Worm (Caenorhabditis elegans) whole organism, late embryonic: ENCODE results near the gene moc-2.

Experiments
- C08G9.2 ChIP-seq: sonication (generic microtip); optimal IDR thresholded peaks from 2 replicates; lab custom pipeline; 2016; ENCODE audit warnings: mild to moderate bottlenecking, missing genetic modification characterization, moderate library complexity, missing compliant biosample characterization
- C38D4.7 ChIP-seq: fragments of 200-800 bp; sonication (Bioruptor generic); optimal IDR thresholded peaks from 2 replicates; lab custom pipeline; 2018; ENCODE audit warnings: mild to moderate bottlenecking, missing genetic modification characterization, moderate library complexity, missing compliant biosample characterization
- K02D7.2 ChIP-seq: sonication (generic microtip); optimal IDR thresholded peaks from 2 replicates; lab custom pipeline; 2017; ENCODE audit warnings: mild to moderate bottlenecking, missing genetic modification characterization, missing compliant biosample characterization
- K09A11.1 ChIP-seq: sonication (generic microtip); optimal IDR thresholded peaks from 2 replicates; lab custom pipeline; 2017; ENCODE audit warnings: antibody characterized with exemption, mild to moderate bottlenecking, missing genetic modification characterization, missing compliant biosample characterization; ENCODE audit not compliant: insufficient read depth
- T23F11.4 ChIP-seq: fragments of 200-800 bp; sonication (Bioruptor generic); optimal IDR thresholded peaks from 2 replicates; lab custom pipeline; 2018; ENCODE audit warnings: mild to moderate bottlenecking, missing genetic modification characterization, missing compliant biosample characterization
- ama-1 ChIP-seq: fragments of 150-350 bp; optimal IDR thresholded peaks from 2 replicates; lab custom pipeline; 2014
- ceh-18 ChIP-seq: sonication (generic microtip); optimal IDR thresholded peaks from 2 replicates; lab custom pipeline; 2016; ENCODE audit warnings: missing genetic modification characterization, missing compliant biosample characterization
- ceh-19 ChIP-seq: fragments of 200-800 bp; sonication (Bioruptor generic); optimal IDR thresholded peaks from 2 replicates; lab custom pipeline; 2018; ENCODE audit warnings: mild to moderate bottlenecking, missing genetic modification characterization, missing compliant biosample characterization
- ceh-2 ChIP-seq: sonication (generic microtip); optimal IDR thresholded peaks from 2 replicates; lab custom pipeline; 2016; ENCODE audit warnings: missing genotype, missing genetic modification characterization, missing compliant biosample characterization
- ceh-22 ChIP-seq: sonication (generic microtip); optimal IDR thresholded peaks from 2 replicates; lab custom pipeline; 2017; ENCODE audit warnings: missing biosample characterization, missing genetic modification characterization
- ceh-31 ChIP-seq: sonication (generic microtip); optimal IDR thresholded peaks from 2 replicates; lab custom pipeline; 2016; ENCODE audit warnings: missing genetic modification characterization, missing compliant biosample characterization
- ceh-48 ChIP-seq: sonication (generic microtip); optimal IDR thresholded peaks from 2 replicates; lab custom pipeline; 2016; ENCODE audit warnings: missing genetic modification characterization, inconsistent platforms, missing compliant biosample characterization
- dmd-4 ChIP-seq: sonication (generic microtip); optimal IDR thresholded peaks from 2 replicates; lab custom pipeline; 2016; ENCODE audit warnings: borderline replicate concordance, missing genetic modification characterization, missing compliant biosample characterization
- elt-2 ChIP-seq: sonication (generic microtip); optimal IDR thresholded peaks from 2 replicates; lab custom pipeline; 2016; ENCODE audit warnings: missing genetic modification reagents, missing genetic modification characterization, missing compliant biosample characterization
- elt-4 ChIP-seq: sonication (generic microtip); optimal IDR thresholded peaks from 2 replicates; lab custom pipeline; 2016; ENCODE audit warnings: missing genetic modification characterization, missing compliant biosample characterization
- ets-4 ChIP-seq: sonication (generic microtip); optimal IDR thresholded peaks from 2 replicates; lab custom pipeline; 2016; ENCODE audit warnings: missing genetic modification characterization, missing compliant biosample characterization
- fkh-10 ChIP-seq: fragments of 150-350 bp; optimal IDR thresholded peaks from 2 replicates; lab custom pipeline; 2014; ENCODE audit warnings: missing biosample characterization, missing genetic modification reagents, missing genetic modification characterization
- gmeb-2 ChIP-seq: sonication (generic microtip); optimal IDR thresholded peaks from 2 replicates; lab custom pipeline; 2016; ENCODE audit warnings: missing genetic modification characterization, inconsistent platforms, missing compliant biosample characterization
- hlh-13 ChIP-seq: fragments of 200-800 bp; sonication (Bioruptor generic); optimal IDR thresholded peaks from 2 replicates; lab custom pipeline; 2018; ENCODE audit warnings: mild to moderate bottlenecking, missing genetic modification characterization, missing compliant biosample characterization
- hlh-15 ChIP-seq: sonication (generic microtip); optimal IDR thresholded peaks from 2 replicates; lab custom pipeline; 2016; ENCODE audit warnings: missing genetic modification characterization, missing compliant biosample characterization
- hlh-6 ChIP-seq: sonication (generic microtip); optimal IDR thresholded peaks from 2 replicates; lab custom pipeline; 2016; ENCODE audit warnings: missing genotype, missing genetic modification characterization, missing compliant biosample characterization
- hlh-8 ChIP-seq: sonication (generic microtip); optimal IDR thresholded peaks from 2 replicates; lab custom pipeline; 2016; ENCODE audit warnings: missing genotype, missing genetic modification characterization, missing compliant biosample characterization
- nfya-1 ChIP-seq: sonication (generic microtip); optimal IDR thresholded peaks from 2 replicates; lab custom pipeline; 2017; ENCODE audit warnings: missing genetic modification characterization, mild to moderate bottlenecking, missing compliant biosample characterization, antibody characterized with exemption, moderate library complexity
- nhr-11 ChIP-seq: fragments of 150-350 bp; optimal IDR thresholded peaks from 2 replicates; lab custom pipeline; 2014; ENCODE audit warnings: missing biosample characterization, missing genetic modification characterization
- nhr-232 ChIP-seq: sonication (generic microtip); optimal IDR thresholded peaks from 2 replicates; lab custom pipeline; 2016; ENCODE audit warnings: missing genetic modification characterization, missing compliant biosample characterization
- odd-2 ChIP-seq: sonication (generic microtip); optimal IDR thresholded peaks from 2 replicates; lab custom pipeline; 2017; ENCODE audit warnings: antibody characterized with exemption, mild to moderate bottlenecking, missing genetic modification characterization, missing compliant biosample characterization
- pha-2 ChIP-seq: sonication (generic microtip); optimal IDR thresholded peaks from 2 replicates; lab custom pipeline; 2017; ENCODE audit warnings: mild to moderate bottlenecking, missing genetic modification characterization, missing compliant biosample characterization
- pha-4 ChIP-seq: fragments of 150-350 bp; optimal IDR thresholded peaks from 2 replicates; lab custom pipeline; 2018; ENCODE audit warnings: missing biosample characterization, missing genetic modification reagents, missing genetic modification characterization
- pqm-1 ChIP-seq: sonication (generic microtip); optimal IDR thresholded peaks from 2 replicates; lab custom pipeline; 2016; ENCODE audit warnings: missing genetic modification characterization, missing compliant biosample characterization
- ref-2 ChIP-seq: sonication (generic microtip); optimal IDR thresholded peaks from 2 replicates; lab custom pipeline; 2016; ENCODE audit warnings: missing genetic modification characterization, missing compliant biosample characterization
- sox-2 ChIP-seq: fragments of 200-800 bp; sonication (Bioruptor generic); IDR thresholded peaks from 2 replicates; pipeline ENCODE4 v1.3.6; 2022; ENCODE audit warnings: missing genetic modification reagents, missing genetic modification characterization, missing compliant biosample characterization
- tbx-2 ChIP-seq: sonication (generic microtip); optimal IDR thresholded peaks from 2 replicates; lab custom pipeline; 2016; ENCODE audit warnings: missing genetic modification characterization, missing compliant biosample characterization
- tbx-7 ChIP-seq: sonication (generic microtip); optimal IDR thresholded peaks from 2 replicates; lab custom pipeline; 2016; ENCODE audit warnings: missing genotype, missing genetic modification characterization, missing compliant biosample characterization
- ttx-3 ChIP-seq: sonication (generic microtip); optimal IDR thresholded peaks from 2 replicates; lab custom pipeline; 2016; ENCODE audit warnings: missing genetic modification reagents, missing genetic modification characterization, missing compliant biosample characterization
- unc-3 ChIP-seq, 2 experiments: fragments of 200-800 bp in 1 of 2; sonication (Bioruptor generic) in 1 of 2; sonication (generic microtip) in 1 of 2; conservative IDR thresholded peaks in 1 of 2; optimal IDR thresholded peaks in 1 of 2; 2 replicates each; pipeline versions ENCODE4 v1.3.6 to Lab custom; 2016 to 2022; ENCODE audit warnings: missing compliant biosample characterization in 2 of 2, missing genetic modification characterization in 2 of 2, missing genetic modification reagents in 1 of 2
- unc-42 ChIP-seq: sonication (generic microtip); optimal IDR thresholded peaks from 2 replicates; lab custom pipeline; 2016; ENCODE audit warnings: missing genotype, missing genetic modification characterization, missing compliant biosample characterization
- zip-5 ChIP-seq: sonication (generic microtip); optimal IDR thresholded peaks from 2 replicates; lab custom pipeline; 2016; ENCODE audit warnings: missing genetic modification characterization, missing compliant biosample characterization

moc-2 gene

ce11 chrV:6538323-6538722 lies 34.3 kb upstream of the moc-2 start (continued):
- TF ChIP-seq ceh-18 (tag; lab: Kevin White, UChicago) (peak; percentile 45), hlh-13 (GFP tag; lab: Kevin White, UChicago) (no peak), odd-2 (tag; lab: Kevin White, UChicago) (no peak), elt-4 (tag; lab: Kevin White, UChicago) (no peak), tbx-2 (no peak), ttx-3 (tag; lab: Kevin White, UChicago) (no peak), sox-2 (GFP tag; lab: Robert Waterston, UW) (no peak), pha-2 (tag; lab: Kevin White, UChicago) (no peak), pha-4 (no peak), nfya-1 (tag; lab: Kevin White, UChicago) (peak; percentile 13), ceh-31 (peak; percentile 32), tbx-7 (tag; lab: Kevin White, UChicago) (no peak), hlh-15 (tag; lab: Kevin White, UChicago) (no peak), unc-42 (tag; lab: Kevin White, UChicago) (peak; percentile 32), C08G9.2 (tag; lab: Kevin White, UChicago) (peak; percentile 30), unc-3 (GFP tag; conservative IDR thresholded peaks at IDR 0.05; lab: Robert Waterston, UW) (no peak), unc-3 (tag; optimal IDR thresholded peaks at IDR 0.05; lab: Kevin White, UChicago) (no peak), T23F11.4 (GFP tag; lab: Kevin White, UChicago) (no peak), nhr-11 (tag; lab: Kevin White, UChicago) (no peak), nhr-232 (no peak)

DNA sequence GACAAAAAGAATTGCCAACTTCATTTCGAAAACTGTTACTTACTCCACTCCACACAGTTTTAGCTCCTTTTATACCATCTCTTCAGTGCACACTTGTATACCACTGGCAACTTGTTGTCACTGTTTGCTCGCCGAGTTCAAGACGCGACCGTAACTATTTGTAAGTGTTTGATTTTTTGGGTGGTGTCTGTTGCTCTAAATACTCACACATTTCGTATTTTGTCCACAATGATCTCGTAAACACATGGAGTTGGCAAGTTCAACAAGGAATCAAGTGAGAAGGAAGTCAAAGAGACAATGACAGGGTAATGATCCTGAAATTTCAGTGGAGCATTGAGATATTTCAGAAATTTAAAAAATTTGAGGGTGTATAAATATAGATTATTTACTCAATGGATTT lies 29.0 kb upstream of the moc-2 start, which contains the start of gene hpo-26:
Gene hpo-26 (minus strand): TSS at position 31 of the 400 bp plus-strand sequence.
- TF ChIP-seq hlh-6 (tag; lab: Kevin White, UChicago) (no peak), dmd-4 (tag; lab: Kevin White, UChicago) (no peak), ama-1 (lab: Kevin White, UChicago) (peak; percentile 6), ceh-48 (tag; lab: Kevin White, UChicago) (no peak)

ce11 chrV:6524757-6525156 lies 20.8 kb upstream of the moc-2 start, which contains the start of gene acs-1:
Gene acs-1 (plus strand): TSS chrV:6524989.
- TF ChIP-seq K02D7.2 (tag; lab: Kevin White, UChicago) (no peak), elt-2 (tag; lab: Kevin White, UChicago) (peak; percentile 43)
- TF ChIP-seq, all 69 proteins: peak for 1

DNA sequence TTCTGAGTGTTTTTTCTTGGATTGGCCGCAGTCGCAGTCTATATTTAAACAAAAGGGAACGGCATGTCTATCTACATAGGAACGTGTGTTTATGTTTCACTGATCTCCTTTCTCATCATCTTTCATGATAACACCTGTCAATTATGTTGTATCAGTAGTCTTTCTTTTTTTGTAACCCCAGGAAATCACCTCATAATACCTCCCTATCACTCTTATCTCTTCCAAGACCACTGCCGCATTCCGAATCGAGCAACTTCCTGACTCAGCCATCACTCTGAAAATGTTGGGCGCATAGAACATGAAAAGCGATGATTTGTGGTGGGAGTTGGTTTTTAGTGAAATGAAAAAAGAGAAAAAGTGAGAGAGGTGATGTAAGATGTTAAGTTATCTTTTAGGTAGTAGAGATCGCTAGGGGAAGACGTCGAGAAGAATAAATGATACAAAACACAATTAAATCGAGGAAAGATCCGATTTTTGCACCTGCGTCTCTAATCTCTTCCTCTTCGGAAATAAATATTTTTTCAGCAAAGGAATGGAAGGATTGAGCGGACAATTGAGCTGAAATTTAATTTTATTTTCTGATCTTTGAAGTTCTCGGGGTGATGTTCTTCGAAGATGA lies 19.0 kb upstream of the moc-2 start:
- TF ChIP-seq elt-2 (tag; lab: Kevin White, UChicago) (peak; percentile 10), nhr-11 (tag; lab: Kevin White, UChicago) (no peak)

DNA sequence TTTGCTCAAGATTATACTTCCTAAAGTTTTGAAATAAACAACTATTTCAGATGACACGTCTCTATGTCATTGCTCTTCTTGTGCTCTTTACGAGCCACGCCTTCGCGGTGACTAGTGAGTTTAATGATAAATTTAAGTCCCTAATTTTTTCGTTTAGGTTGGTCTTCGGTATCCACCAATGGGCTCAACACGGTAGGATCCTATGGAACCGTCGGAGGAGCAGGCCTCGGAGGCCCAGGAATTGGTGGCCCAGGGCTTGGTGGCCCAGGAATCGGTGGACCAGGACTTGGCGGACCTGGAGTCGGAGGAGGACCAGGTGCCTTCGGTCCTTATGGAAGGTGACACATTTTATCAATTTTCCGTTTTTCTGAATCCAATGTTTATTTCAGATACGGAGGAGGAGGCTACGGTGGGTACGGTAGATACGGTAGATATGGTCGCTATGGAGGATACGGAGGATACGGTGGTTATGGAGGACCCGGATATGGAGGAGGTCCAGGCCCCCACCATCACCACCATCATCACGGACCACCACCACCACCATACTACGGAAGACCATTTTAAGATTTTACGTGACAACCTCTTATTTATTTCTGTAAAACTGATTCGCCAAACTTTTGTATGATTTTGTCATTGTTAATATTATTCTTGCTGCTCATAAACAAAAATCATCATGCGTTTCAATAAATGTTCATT lies 16.6 kb upstream of the moc-2 start, which contains the start of the genes F46E10.2 and F46E10.18:
Gene F46E10.2 (plus strand): TSS at position 51 of the 696 bp plus-strand sequence.
Gene F46E10.18 (plus strand): TSS at position 646 of the 696 bp plus-strand sequence.
- TF ChIP-seq zip-5 (no peak), ceh-19 (GFP tag; lab: Kevin White, UChicago) (no peak), ceh-2 (tag; lab: Kevin White, UChicago) (no peak), K09A11.1 (tag; lab: Kevin White, UChicago) (no peak), gmeb-2 (no peak), pqm-1 (tag; lab: Kevin White, UChicago) (no peak), ref-2 (tag; lab: Kevin White, UChicago) (no peak), nhr-232 (no peak), fkh-10 (GFP tag; lab: Kevin White, UChicago) (no peak), ceh-22 (tag; lab: Kevin White, UChicago) (no peak), hlh-8 (tag; lab: Kevin White, UChicago) (no peak), ama-1 (lab: Kevin White, UChicago) (no peak), odd-2 (tag; lab: Kevin White, UChicago) (no peak), sox-2 (GFP tag; lab: Robert Waterston, UW) (no peak), hlh-15 (tag; lab: Kevin White, UChicago) (no peak), hlh-13 (GFP tag; lab: Kevin White, UChicago) (no peak), ets-4 (tag; lab: Kevin White, UChicago) (no peak), C38D4.7 (GFP tag; lab: Kevin White, UChicago) (no peak)
